Fruit fly (Drosophila melanogaster) whole organism, embryonic: ENCODE measurements around the gene CG18269.
A peak's percentile ranks its signal among the peaks of the same experiment; 100 is the strongest.

Experiments
- CG11560 ChIP-seq: fragments of 200-800 bp; sonication (Bioruptor generic); IDR thresholded peaks from 3 replicates; pipeline ENCODE4 v1.3.6; 2022; ENCODE audit warnings: missing biosample characterization, missing genetic modification characterization
- CG12155 ChIP-seq: fragments of 200-800 bp; sonication (Bioruptor generic); optimal IDR thresholded peaks from 3 replicates; lab custom pipeline; 2016; ENCODE audit warnings: missing biosample characterization, missing genetic modification characterization
- CG12219 ChIP-seq: fragments of 200-800 bp; sonication (Bioruptor generic); optimal IDR thresholded peaks from 3 replicates; lab custom pipeline; 2018; ENCODE audit warnings: missing biosample characterization, mild to moderate bottlenecking, missing genetic modification characterization
- CG14860 ChIP-seq: fragments of 200-800 bp; sonication (Bioruptor generic); IDR thresholded peaks from 3 replicates; pipeline ENCODE4 v1.3.6; 2022; ENCODE audit warnings: missing biosample characterization, missing genetic modification characterization; ENCODE audit not compliant: partially characterized antibody
- CG17385 ChIP-seq: fragments of 200-800 bp; sonication (Bioruptor generic); optimal IDR thresholded peaks from 3 replicates; lab custom pipeline; 2018; ENCODE audit warnings: missing biosample characterization, mild to moderate bottlenecking, missing genetic modification characterization
- CG18011 ChIP-seq: fragments of 200-800 bp; sonication (Bioruptor generic); optimal IDR thresholded peaks from 2 replicates; lab custom pipeline; 2017; ENCODE audit warnings: missing biosample characterization, missing genetic modification characterization, mild to moderate bottlenecking, moderate library complexity, missing genotype
- CG2116 ChIP-seq: fragments of 200-800 bp; sonication (Bioruptor generic); optimal IDR thresholded peaks from 3 replicates; lab custom pipeline; 2018; ENCODE audit warnings: missing biosample characterization, mild to moderate bottlenecking, missing genetic modification characterization
- CG6765 ChIP-seq: fragments of 200-800 bp; sonication (Bioruptor generic); optimal IDR thresholded peaks from 3 replicates; lab custom pipeline; 2017; ENCODE audit warnings: missing biosample characterization, mild to moderate bottlenecking, missing genetic modification characterization
- CG7963 ChIP-seq: fragments of 200-800 bp; sonication (Bioruptor generic); IDR thresholded peaks from 3 replicates; pipeline ENCODE4 v1.3.6; 2022; ENCODE audit warnings: missing biosample characterization, missing genetic modification characterization; ENCODE audit not compliant: partially characterized antibody
- CG8089 ChIP-seq: fragments of 200-800 bp; sonication (Bioruptor generic); optimal IDR thresholded peaks from 3 replicates; lab custom pipeline; 2016; ENCODE audit warnings: missing biosample characterization, missing genetic modification characterization
- D19A ChIP-seq: fragments of 200-800 bp; optimal IDR thresholded peaks from 3 replicates; lab custom pipeline; 2019; ENCODE audit warnings: missing biosample characterization, mild to moderate bottlenecking, missing genetic modification characterization, moderate library complexity
- Dek ChIP-seq: fragments of 200-800 bp; sonication (Bioruptor generic); optimal IDR thresholded peaks from 3 replicates; lab custom pipeline; 2019; ENCODE audit warnings: missing biosample characterization, mild to moderate bottlenecking, missing genetic modification characterization, moderate library complexity
- Doc3 ChIP-seq: fragments of 200-800 bp; sonication (Bioruptor generic); IDR thresholded peaks from 3 replicates; pipeline ENCODE4 v1.3.6; 2022; ENCODE audit warnings: missing biosample characterization, missing genetic modification characterization; ENCODE audit not compliant: partially characterized antibody
- Ets65A ChIP-seq: fragments of 200-800 bp; sonication (Bioruptor generic); peaks from one replicate; lab custom pipeline; 2016; ENCODE audit warnings: missing biosample characterization, missing genetic modification characterization
- Fer1 ChIP-seq: fragments of 200-800 bp; sonication (Bioruptor generic); optimal IDR thresholded peaks from 2 replicates; lab custom pipeline; 2017; ENCODE audit warnings: missing biosample characterization, mild to moderate bottlenecking, missing genetic modification characterization
- Fer2 ChIP-seq: fragments of 200-800 bp; sonication (Bioruptor generic); optimal IDR thresholded peaks from 2 replicates; lab custom pipeline; 2018; ENCODE audit warnings: missing biosample characterization, mild to moderate bottlenecking, missing genetic modification characterization, moderate library complexity
- HHEX ChIP-seq: fragments of 200-800 bp; sonication (Bioruptor generic); optimal IDR thresholded peaks from 3 replicates; lab custom pipeline; 2017; ENCODE audit warnings: missing biosample characterization, mild to moderate bottlenecking, missing genetic modification characterization, missing genetic modification reagents
- HLH4C ChIP-seq: fragments of 200-800 bp; sonication (Bioruptor generic); IDR thresholded peaks from 3 replicates; pipeline ENCODE4 v1.3.6; 2022; ENCODE audit warnings: missing biosample characterization, missing genetic modification characterization; ENCODE audit not compliant: partially characterized antibody
- Hsf ChIP-seq: fragments of 200-800 bp; sonication (Bioruptor generic); optimal IDR thresholded peaks from 3 replicates; lab custom pipeline; 2016; ENCODE audit warnings: missing biosample characterization, missing genetic modification characterization
- Lhr ChIP-seq: fragments of 200-800 bp; sonication (Bioruptor generic); optimal IDR thresholded peaks from 3 replicates; lab custom pipeline; 2017; ENCODE audit warnings: mild to moderate bottlenecking, missing biosample characterization, missing genetic modification reagents, missing genetic modification characterization
- MBD-R2 ChIP-seq: fragments of 200-800 bp; sonication (Bioruptor generic); IDR thresholded peaks from 2 replicates; pipeline ENCODE4 v1.3.6; 2022; ENCODE audit warnings: missing biosample characterization, missing genetic modification characterization
- Myb ChIP-seq: fragments of 200-800 bp; sonication (Bioruptor generic); optimal IDR thresholded peaks from 2 replicates; lab custom pipeline; 2016; ENCODE audit warnings: missing biosample characterization, missing genetic modification characterization
- PHDP ChIP-seq: fragments of 200-800 bp; sonication (Bioruptor generic); optimal IDR thresholded peaks from 3 replicates; lab custom pipeline; 2018; ENCODE audit warnings: missing biosample characterization, mild to moderate bottlenecking, missing genetic modification characterization, moderate library complexity
- Rfx ChIP-seq: fragments of 200-800 bp; sonication (Bioruptor generic); IDR thresholded peaks from 2 replicates; pipeline ENCODE4 v1.3.6; 2022; ENCODE audit warnings: missing biosample characterization, missing genetic modification characterization
- Stat92E ChIP-seq, 3 experiments: fragments of >200 bp in 2 of 3; fragments of 200-800 bp in 1 of 3; sonication (Bioruptor generic) in 1 of 3; optimal IDR thresholded peaks; 2 replicates each; lab custom pipeline; 2017 to 2019; ENCODE audit warnings: missing biosample characterization in 3 of 3, missing genetic modification characterization in 3 of 3, mild to moderate bottlenecking in 1 of 3, moderate library complexity in 1 of 3
- Trl ChIP-seq, 3 experiments: fragments of >200 bp in 2 of 3; fragments of 200-800 bp in 1 of 3; sonication (Bioruptor generic) in 1 of 3; optimal IDR thresholded peaks; 2 replicates in 1 of 3; 3 replicates in 2 of 3; lab custom pipeline; 2016 to 2017; ENCODE audit warnings: missing biosample characterization in 1 of 3, missing genetic modification characterization in 1 of 3
- Xbp1 ChIP-seq: fragments of 200-800 bp; sonication (Bioruptor generic); optimal IDR thresholded peaks from 3 replicates; lab custom pipeline; 2016; ENCODE audit warnings: missing biosample characterization, mild to moderate bottlenecking, missing genetic modification characterization
- ap ChIP-seq: fragments of 200-800 bp; sonication (Bioruptor generic); IDR thresholded peaks from 2 replicates; pipeline ENCODE4 v1.3.6; 2022; ENCODE audit warnings: missing biosample characterization, missing genetic modification characterization
- ato ChIP-seq: fragments of 200-800 bp; sonication (Bioruptor generic); IDR thresholded peaks from 2 replicates; pipeline ENCODE4 v1.3.6; 2022; ENCODE audit warnings: missing biosample characterization, missing genetic modification characterization; ENCODE audit not compliant: partially characterized antibody
- bcd ChIP-seq: fragments of 200-800 bp; sonication (Bioruptor generic); optimal IDR thresholded peaks from 2 replicates; lab custom pipeline; 2017; ENCODE audit warnings: missing biosample characterization, mild to moderate bottlenecking, missing genetic modification characterization
- cas ChIP-seq: fragments of 200-800 bp; sonication (Bioruptor generic); IDR thresholded peaks from 2 replicates; pipeline ENCODE4 v1.3.6; 2022; ENCODE audit warnings: missing biosample characterization, missing genetic modification characterization
- fd3F ChIP-seq: fragments of 200-800 bp; sonication (Bioruptor generic); optimal IDR thresholded peaks from 2 replicates; lab custom pipeline; 2018; ENCODE audit warnings: missing biosample characterization, mild to moderate bottlenecking, missing genetic modification characterization, moderate library complexity
- h ChIP-seq: fragments of >200 bp; optimal IDR thresholded peaks from 2 replicates; lab custom pipeline; 2017
- ham ChIP-seq: fragments of 200-800 bp; sonication (Bioruptor generic); IDR thresholded peaks from 2 replicates; pipeline ENCODE4 v1.3.6; 2022; ENCODE audit warnings: missing biosample characterization, missing genetic modification characterization
- insv ChIP-seq, 2 experiments: fragments of 200-800 bp; sonication (Bioruptor generic); optimal IDR thresholded peaks; 3 replicates each; lab custom pipeline; 2016 to 2018; ENCODE audit warnings: missing biosample characterization in 2 of 2, missing genetic modification characterization in 2 of 2
- mld ChIP-seq: fragments of 200-800 bp; sonication (Bioruptor generic); IDR thresholded peaks from 3 replicates; pipeline ENCODE4 v1.3.6; 2022; ENCODE audit warnings: missing biosample characterization, missing genetic modification characterization; ENCODE audit not compliant: partially characterized antibody
- peb ChIP-seq: fragments of 200-800 bp; sonication (Bioruptor generic); IDR thresholded peaks from 2 replicates; pipeline ENCODE4 v1.3.6; 2022; ENCODE audit warnings: missing biosample characterization, missing genetic modification characterization
- slbo ChIP-seq: fragments of 200-800 bp; sonication (Bioruptor generic); IDR thresholded peaks from 2 replicates; pipeline ENCODE4 v1.3.6; 2022; ENCODE audit warnings: missing biosample characterization, missing genetic modification characterization
- sob ChIP-seq: fragments of 200-800 bp; sonication (Bioruptor generic); IDR thresholded peaks from 2 replicates; pipeline ENCODE4 v1.3.6; 2022; ENCODE audit warnings: missing biosample characterization, missing genetic modification characterization
- trem ChIP-seq: fragments of 200-800 bp; optimal IDR thresholded peaks from 3 replicates; lab custom pipeline; 2019; ENCODE audit warnings: missing biosample characterization, mild to moderate bottlenecking, missing genetic modification characterization, moderate library complexity
- vnd ChIP-seq: fragments of 200-800 bp; sonication (Bioruptor generic); IDR thresholded peaks from 3 replicates; pipeline ENCODE4 v1.3.6; 2022; ENCODE audit warnings: missing biosample characterization, missing genetic modification characterization; ENCODE audit not compliant: partially characterized antibody
- wdn ChIP-seq: fragments of 200-800 bp; sonication (Bioruptor generic); IDR thresholded peaks from 2 replicates; pipeline ENCODE4 v1.3.6; 2022; ENCODE audit warnings: missing biosample characterization, missing genetic modification characterization
- yki ChIP-seq: fragments of >200 bp; optimal IDR thresholded peaks from 3 replicates; lab custom pipeline; 2018
- zen2 ChIP-seq: fragments of 200-800 bp; sonication (Bioruptor generic); IDR thresholded peaks from 3 replicates; pipeline ENCODE4 v1.3.6; 2022; ENCODE audit warnings: missing biosample characterization, missing genetic modification characterization; ENCODE audit not compliant: partially characterized antibody
- zfh2 ChIP-seq: fragments of 200-800 bp; sonication (Bioruptor generic); optimal IDR thresholded peaks from 2 replicates; lab custom pipeline; 2016; ENCODE audit warnings: missing biosample characterization, missing genetic modification characterization

The CG18269 gene

dm6 chr2L:5526738-5527137 lies 24.9 kb upstream of the CG18269 start, which contains the start of gene Cox11 (continued):
- TF ChIP-seq CG7963: peak; percentile 53; the same call in 2 of the 3 replicates
- no peak for TF ChIP-seq Rfx (GFP tag; lab: Robert Waterston, UW)
- TF ChIP-seq peb (GFP tag; lab: Robert Waterston, UW): no peak
- no peak for TF ChIP-seq CG8089
- no peak for TF ChIP-seq yki
- TF ChIP-seq sob: no peak
- TF ChIP-seq Dek (tag; lab: Kevin White, UChicago): no peak
- TF ChIP-seq bcd (GFP tag; lab: Kevin White, UChicago): no peak
- TF ChIP-seq cas: no peak
- TF ChIP-seq D19A (tag; lab: Kevin White, UChicago): no peak
- TF ChIP-seq CG14860 (GFP tag; lab: Robert Waterston, UW): peak; percentile 51; the same call in 1 of the 3 replicates
- no peak for TF ChIP-seq insv (GFP tag; optimal IDR thresholded peaks at IDR 0.05; lab: Kevin White, UChicago)
- TF ChIP-seq Doc3 (GFP tag; lab: Robert Waterston, UW): 0 out of 3 replicates have a peak, but pooled peaks have one; percentile 20
- TF ChIP-seq trem: no peak
- TF ChIP-seq CG18011 (GFP tag; lab: Kevin White, UChicago): no peak
- TF ChIP-seq CG6765 (GFP tag; lab: Kevin White, UChicago): no peak
- TF ChIP-seq PHDP (tag; lab: Kevin White, UChicago): no peak
- TF ChIP-seq zen2 (GFP tag; lab: Robert Waterston, UW): peak; percentile 49; the same call in 2 of the 3 replicates
- TF ChIP-seq zfh2 (GFP tag; lab: Kevin White, UChicago): no peak
- TF ChIP-seq MBD-R2: peak; percentile 74
- peak; percentile 77 for TF ChIP-seq HLH4C (GFP tag; lab: Robert Waterston, UW)
- no peak for TF ChIP-seq Lhr (GFP tag; lab: Kevin White, UChicago)
- TF ChIP-seq h: no peak
- no peak for TF ChIP-seq CG12219 (GFP tag; lab: Kevin White, UChicago)
- 0 out of 2 replicates have a peak, but pooled peaks have one; percentile 21 for TF ChIP-seq ato
- no peak for TF ChIP-seq HHEX (GFP tag; lab: Kevin White, UChicago)
- no peak for TF ChIP-seq Stat92E (GFP tag; optimal IDR thresholded peaks at IDR 0.05; lab: Kevin White, UChicago)
- TF ChIP-seq Ets65A (GFP tag; lab: Kevin White, UChicago): no peak
- 0 out of 3 replicates have a peak, but pooled peaks have one; percentile 20 for TF ChIP-seq mld (GFP tag; lab: Robert Waterston, UW)
- no peak for TF ChIP-seq Fer1 (GFP tag; lab: Kevin White, UChicago)
- no peak for TF ChIP-seq CG11560 (tag; lab: Robert Waterston, UW)
- TF ChIP-seq vnd (GFP tag; lab: Robert Waterston, UW): 0 out of 3 replicates have a peak, but pooled peaks have one; percentile 44
- TF ChIP-seq CG12155 (GFP tag; lab: Kevin White, UChicago): no peak
- no peak for TF ChIP-seq Myb (GFP tag; lab: Kevin White, UChicago)
- TF ChIP-seq CG17385: no peak
- no peak for TF ChIP-seq fd3F
- TF ChIP-seq wdn (GFP tag; lab: Robert Waterston, UW): no peak
- TF ChIP-seq ham (GFP tag; lab: Robert Waterston, UW): no peak
- no peak for TF ChIP-seq Fer2 (tag; lab: Kevin White, UChicago)
- no peak for TF ChIP-seq Trl (optimal IDR thresholded peaks at IDR 0.05; lab: Kevin White, UChicago)
- TF ChIP-seq Trl (GFP tag; optimal IDR thresholded peaks at IDR 0.05; lab: Kevin White, UChicago): no peak
- no peak for TF ChIP-seq ap (GFP tag; lab: Robert Waterston, UW)
- no peak for TF ChIP-seq Hsf (GFP tag; lab: Kevin White, UChicago)
- peak; percentile 23 for TF ChIP-seq CG2116 (GFP tag; lab: Kevin White, UChicago)
- TF ChIP-seq Xbp1 (GFP tag; lab: Kevin White, UChicago): no peak
- TF ChIP-seq slbo (GFP tag; lab: Robert Waterston, UW): no peak
